Worm (Caenorhabditis elegans) whole organism, early embryonic: Measurements from ENCODE around the gene cct-7.

Source experiments
- F13C5.2 ChIP-seq: sonication (generic microtip); optimal IDR thresholded peaks from 2 replicates; lab custom pipeline; 2017; ENCODE audit warnings: mild to moderate bottlenecking, missing genetic modification characterization, inconsistent platforms, missing compliant biosample characterization
- ama-1 ChIP-seq: fragments of 150-350 bp; optimal IDR thresholded peaks from 2 replicates; lab custom pipeline; 2014
- flt-1 ChIP-seq: fragments of 200-800 bp; sonication (Bioruptor generic); IDR thresholded peaks from 2 replicates; pipeline ENCODE4 v1.3.6; 2022; ENCODE audit warnings: missing genetic modification characterization, missing compliant biosample characterization
- pes-1 ChIP-seq: fragments of 200-800 bp; sonication (Bioruptor generic); IDR thresholded peaks from 2 replicates; pipeline ENCODE4 v1.3.6; 2022; ENCODE audit warnings: missing genetic modification reagents, missing genetic modification characterization, missing compliant biosample characterization
- tbx-11 ChIP-seq: fragments of 200-800 bp; sonication (Bioruptor generic); IDR thresholded peaks from 2 replicates; pipeline ENCODE4 v1.3.6; 2022; ENCODE audit warnings: missing genetic modification characterization, missing compliant biosample characterization

ce11 chrV:1841744-1842143 is 30.3 kb upstream of the cct-7 start, which contains the start of gene T10B5.8:
- no peak for TF ChIP-seq pes-1 (GFP tag; lab: Robert Waterston, UW)
- no peak for TF ChIP-seq F13C5.2 (tag; lab: Kevin White, UChicago)
- TF ChIP-seq flt-1, result no peak
- no peak for TF ChIP-seq ama-1
- no peak for TF ChIP-seq tbx-11 (GFP tag; lab: Robert Waterston, UW)
